Fruit fly (Drosophila melanogaster) whole organism, adult: ENCODE data around the gene CG10646.

Experiments
- CG12768 ChIP-seq: fragments of 200-800 bp; sonication (Bioruptor generic); optimal IDR thresholded peaks from 2 replicates; lab custom pipeline; 2017; ENCODE audit warnings: missing biosample characterization, missing genetic modification characterization, mild to moderate bottlenecking, moderate library complexity, missing genetic modification reagents
- CG14711 ChIP-seq: fragments of 200-800 bp; sonication (Bioruptor generic); optimal IDR thresholded peaks from 2 replicates; lab custom pipeline; 2018; ENCODE audit warnings: missing biosample characterization, mild to moderate bottlenecking, missing genetic modification characterization, moderate library complexity
- CG7045 ChIP-seq: fragments of 200-800 bp; sonication (Bioruptor generic); optimal IDR thresholded peaks from 2 replicates; lab custom pipeline; 2017; ENCODE audit warnings: missing biosample characterization, mild to moderate bottlenecking, missing genetic modification characterization
- Crg-1 ChIP-seq: fragments of 200-800 bp; sonication (Bioruptor generic); optimal IDR thresholded peaks from 2 replicates; lab custom pipeline; 2016; ENCODE audit warnings: missing biosample characterization, missing genetic modification characterization
- Hr96 ChIP-seq: fragments of 200-800 bp; sonication (Bioruptor generic); optimal IDR thresholded peaks from 2 replicates; lab custom pipeline; 2016; ENCODE audit warnings: missing biosample characterization, missing genetic modification characterization
- bab1 ChIP-seq: fragments of 200-800 bp; sonication (Bioruptor generic); optimal IDR thresholded peaks from 3 replicates; lab custom pipeline; 2019; ENCODE audit warnings: missing biosample characterization, mild to moderate bottlenecking, missing genetic modification characterization, moderate library complexity
- cic ChIP-seq: fragments of 200-800 bp; sonication (Bioruptor generic); optimal IDR thresholded peaks from 2 replicates; lab custom pipeline; 2017; ENCODE audit warnings: missing biosample characterization, mild to moderate bottlenecking, missing genetic modification characterization, moderate library complexity
- kay ChIP-seq: fragments of 200-800 bp; sonication (Bioruptor generic); peaks from one replicate; lab custom pipeline; 2016; ENCODE audit warnings: missing biosample characterization, missing genetic modification characterization, borderline replicate concordance
- ovo ChIP-seq: fragments of 200-800 bp; sonication (Bioruptor generic); optimal IDR thresholded peaks from 2 replicates; lab custom pipeline; 2016; ENCODE audit warnings: missing biosample characterization, missing genetic modification characterization
- pad ChIP-seq: fragments of 200-800 bp; sonication (Bioruptor generic); optimal IDR thresholded peaks from 3 replicates; lab custom pipeline; 2017; ENCODE audit warnings: missing biosample characterization, missing genetic modification characterization, mild to moderate bottlenecking, moderate library complexity, missing genetic modification reagents

dm6 chr3L:12494273-12494672, 9.4 kb downstream of the CG10646 start:
- TF ChIP-seq cic (GFP tag; lab: Kevin White, UChicago) (no peak), CG12768 (GFP tag; lab: Kevin White, UChicago) (no peak), ovo (GFP tag; lab: Kevin White, UChicago) (no peak), kay (no peak), bab1 (GFP tag; lab: Kevin White, UChicago) (no peak), pad (GFP tag; lab: Kevin White, UChicago) (no peak), CG7045 (no peak), CG14711 (no peak), Hr96 (no peak), Crg-1 (no peak)
